Worm (Caenorhabditis elegans) whole organism, young adult: ENCODE results near the gene T25B9.12.
A peak's percentile ranks its signal among the peaks of the same experiment; 100 is the strongest.

Source experiments
- B0019.2 ChIP-seq: fragments of 200-800 bp; sonication (Bioruptor generic); conservative IDR thresholded peaks from 2 replicates; pipeline ENCODE4 v1.3.6; 2022; ENCODE audit warnings: missing genetic modification reagents, missing genetic modification characterization, missing compliant biosample characterization
- B0035.1 ChIP-seq: sonication (generic microtip); optimal IDR thresholded peaks from 2 replicates; lab custom pipeline; 2016; ENCODE audit warnings: missing genetic modification characterization, mild to moderate bottlenecking, missing compliant biosample characterization, missing genotype, missing genetic modification reagents
- C06A6.2 ChIP-seq: fragments of 200-800 bp; sonication (Bioruptor generic); conservative IDR thresholded peaks from 2 replicates; pipeline ENCODE4 v1.3.6; 2022; ENCODE audit warnings: missing genetic modification characterization, missing compliant biosample characterization
- D2030.7 ChIP-seq: fragments of 200-800 bp; sonication (Bioruptor generic); IDR thresholded peaks from 2 replicates; pipeline ENCODE4 v1.3.6; 2022; ENCODE audit warnings: missing genetic modification reagents, missing genetic modification characterization, missing compliant biosample characterization
- F33H1.4 ChIP-seq: fragments of 200-800 bp; sonication (Bioruptor generic); IDR thresholded peaks from 2 replicates; pipeline ENCODE4 v1.3.6; 2022; ENCODE audit warnings: missing genetic modification reagents, missing genetic modification characterization, missing compliant biosample characterization
- F39B2.1 ChIP-seq: fragments of 200-800 bp; sonication (Bioruptor generic); IDR thresholded peaks from 2 replicates; pipeline ENCODE4 v1.3.6; 2022; ENCODE audit warnings: missing genetic modification reagents, missing genetic modification characterization, missing compliant biosample characterization
- F49E8.2 ChIP-seq: sonication (generic microtip); optimal IDR thresholded peaks from 3 replicates; lab custom pipeline; 2017; ENCODE audit warnings: missing genetic modification characterization, mild to moderate bottlenecking, missing compliant biosample characterization, antibody characterized with exemption, moderate library complexity; ENCODE audit not compliant: insufficient read depth
- F52B5.7 ChIP-seq: sonication (generic microtip); optimal IDR thresholded peaks from 2 replicates; lab custom pipeline; 2016; ENCODE audit warnings: mild to moderate bottlenecking, missing genetic modification characterization, missing compliant biosample characterization
- Y53F4B.3 ChIP-seq: fragments of 200-800 bp; sonication (Bioruptor generic); IDR thresholded peaks from 2 replicates; pipeline ENCODE4 v1.3.6; 2022; ENCODE audit warnings: missing genetic modification reagents, missing genetic modification characterization, missing compliant biosample characterization
- Y67H2A.10 ChIP-seq: fragments of 200-800 bp; sonication (Bioruptor generic); conservative IDR thresholded peaks from 2 replicates; pipeline ENCODE4 v1.3.6; 2022; ENCODE audit warnings: missing genetic modification reagents, missing genetic modification characterization, missing compliant biosample characterization
- Y79H2A.3 ChIP-seq: fragments of 200-800 bp; sonication (Bioruptor generic); conservative IDR thresholded peaks from 2 replicates; pipeline ENCODE4 v1.3.6; 2022; ENCODE audit warnings: missing genetic modification reagents, missing genetic modification characterization, missing compliant biosample characterization
- aptf-3 ChIP-seq: fragments of 200-800 bp; sonication (Bioruptor generic); IDR thresholded peaks from 2 replicates; pipeline ENCODE4 v1.3.6; 2022; ENCODE audit warnings: missing genetic modification characterization, missing compliant biosample characterization
- athp-1 ChIP-seq: sonication (generic microtip); optimal IDR thresholded peaks from 2 replicates; lab custom pipeline; 2017; ENCODE audit warnings: mild to moderate bottlenecking, missing genetic modification characterization, missing compliant biosample characterization
- attf-3 ChIP-seq: fragments of 200-800 bp; sonication (Bioruptor generic); conservative IDR thresholded peaks from 2 replicates; pipeline ENCODE4 v1.3.6; 2022; ENCODE audit warnings: missing genetic modification reagents, missing genetic modification characterization, missing compliant biosample characterization
- attf-5 ChIP-seq: fragments of 200-800 bp; sonication (Bioruptor generic); optimal IDR thresholded peaks from 2 replicates; lab custom pipeline; 2018; ENCODE audit warnings: mild to moderate bottlenecking, missing genetic modification characterization, missing compliant biosample characterization
- attf-6 ChIP-seq: fragments of 200-800 bp; sonication (Bioruptor generic); IDR thresholded peaks from 2 replicates; pipeline ENCODE4 v1.3.6; 2022; ENCODE audit warnings: missing genetic modification reagents, missing genetic modification characterization, missing compliant biosample characterization
- bed-2 ChIP-seq: fragments of 200-800 bp; sonication (Bioruptor generic); IDR thresholded peaks from 2 replicates; pipeline ENCODE4 v1.3.6; 2022; ENCODE audit warnings: missing genetic modification reagents, missing genetic modification characterization, missing compliant biosample characterization
- ceh-27 ChIP-seq: fragments of 200-800 bp; sonication (Bioruptor generic); optimal IDR thresholded peaks from 2 replicates; lab custom pipeline; 2018; ENCODE audit warnings: mild to moderate bottlenecking, missing genetic modification characterization, moderate library complexity, missing compliant biosample characterization
- ceh-91 ChIP-seq: fragments of 200-800 bp; sonication (Bioruptor generic); IDR thresholded peaks from 2 replicates; pipeline ENCODE4 v1.3.6; 2022; ENCODE audit warnings: missing genetic modification reagents, missing genetic modification characterization, missing compliant biosample characterization
- die-1 ChIP-seq: sonication (generic microtip); optimal IDR thresholded peaks from 2 replicates; lab custom pipeline; 2016; ENCODE audit warnings: missing genotype, mild to moderate bottlenecking, missing genetic modification characterization, missing compliant biosample characterization
- dpl-1 ChIP-seq: fragments of 150-350 bp; optimal IDR thresholded peaks from 2 replicates; lab custom pipeline; 2014; ENCODE audit warnings: missing biosample characterization, missing genetic modification reagents, missing genetic modification characterization
- efl-1 ChIP-seq: fragments of 150-350 bp; optimal IDR thresholded peaks from 2 replicates; lab custom pipeline; 2014; ENCODE audit warnings: missing biosample characterization, missing genetic modification reagents, missing genetic modification characterization
- egl-18 ChIP-seq: fragments of 200-800 bp; sonication (Bioruptor generic); IDR thresholded peaks from 2 replicates; pipeline ENCODE4 v1.3.6; 2022; ENCODE audit warnings: missing genetic modification reagents, missing genetic modification characterization, missing compliant biosample characterization
- ekl-4 ChIP-seq: fragments of 200-800 bp; sonication (Bioruptor generic); IDR thresholded peaks from 2 replicates; pipeline ENCODE4 v1.3.6; 2022; ENCODE audit warnings: missing genetic modification reagents, missing genetic modification characterization, missing compliant biosample characterization
- fkh-3 ChIP-seq: sonication (generic microtip); optimal IDR thresholded peaks from 2 replicates; lab custom pipeline; 2016; ENCODE audit warnings: mild to moderate bottlenecking, missing genetic modification characterization, missing compliant biosample characterization
- him-1 ChIP-seq: sonication (generic microtip); optimal IDR thresholded peaks from 2 replicates; lab custom pipeline; 2016; ENCODE audit warnings: missing genotype, missing genetic modification reagents, missing genetic modification characterization, missing compliant biosample characterization
- hlh-26 ChIP-seq: fragments of 200-800 bp; sonication (Bioruptor generic); conservative IDR thresholded peaks from 2 replicates; pipeline ENCODE4 v1.3.6; 2022; ENCODE audit warnings: missing genetic modification reagents, missing genetic modification characterization, missing compliant biosample characterization
- hmg-1.2 ChIP-seq: fragments of 200-800 bp; sonication (Bioruptor generic); IDR thresholded peaks from 2 replicates; pipeline ENCODE4 v1.3.6; 2022; ENCODE audit warnings: missing genetic modification reagents, missing genetic modification characterization, missing compliant biosample characterization
- hsf-1 ChIP-seq: fragments of 200-800 bp; sonication (Bioruptor generic); IDR thresholded peaks from 2 replicates; pipeline ENCODE4 v1.3.6; 2022; ENCODE audit warnings: missing genetic modification reagents, missing genetic modification characterization, missing compliant biosample characterization
- lin-35 ChIP-seq, 3 experiments: fragments of 150-350 bp in 2 of 3; sonication (generic microtip) in 1 of 3; optimal IDR thresholded peaks; 2 replicates each; lab custom pipeline; 2014 to 2018; ENCODE audit warnings: missing biosample characterization in 3 of 3, missing genetic modification characterization in 3 of 3, missing genetic modification reagents in 3 of 3
- lin-40 ChIP-seq: sonication (generic microtip); optimal IDR thresholded peaks from 2 replicates; lab custom pipeline; 2016; ENCODE audit warnings: missing genetic modification characterization, mild to moderate bottlenecking, missing compliant biosample characterization, missing genotype, missing genetic modification reagents
- lin-54 ChIP-seq: fragments of 200-800 bp; sonication (Bioruptor generic); optimal IDR thresholded peaks from 2 replicates; lab custom pipeline; 2018; ENCODE audit warnings: mild to moderate bottlenecking, missing genetic modification characterization, missing compliant biosample characterization
- lsy-27 ChIP-seq: sonication (generic microtip); optimal IDR thresholded peaks from 2 replicates; lab custom pipeline; 2017; ENCODE audit warnings: missing genetic modification characterization, mild to moderate bottlenecking, missing compliant biosample characterization, antibody characterized with exemption, missing genotype, borderline replicate concordance; ENCODE audit not compliant: insufficient read depth
- madf-3 ChIP-seq: fragments of 200-800 bp; sonication (Bioruptor generic); IDR thresholded peaks from 2 replicates; pipeline ENCODE4 v1.3.6; 2022; ENCODE audit warnings: missing genetic modification reagents, missing genetic modification characterization, missing compliant biosample characterization
- madf-8 ChIP-seq: fragments of 200-800 bp; sonication (Bioruptor generic); conservative IDR thresholded peaks from 2 replicates; pipeline ENCODE4 v1.3.6; 2022; ENCODE audit warnings: missing genetic modification reagents, missing genetic modification characterization, missing compliant biosample characterization
- mes-4 ChIP-seq: sonication (generic microtip); optimal IDR thresholded peaks from 2 replicates; lab custom pipeline; 2016; ENCODE audit warnings: missing genotype, missing genetic modification characterization, missing compliant biosample characterization
- nhr-120 ChIP-seq: fragments of 200-800 bp; sonication (Bioruptor generic); IDR thresholded peaks from 2 replicates; pipeline ENCODE4 v1.3.6; 2022; ENCODE audit warnings: missing genetic modification characterization, missing compliant biosample characterization
- nhr-80 ChIP-seq: sonication (generic microtip); optimal IDR thresholded peaks from 2 replicates; lab custom pipeline; 2016; ENCODE audit warnings: missing genetic modification characterization, missing compliant biosample characterization
- nhr-90 ChIP-seq: sonication (generic microtip); optimal IDR thresholded peaks from 2 replicates; lab custom pipeline; 2016; ENCODE audit warnings: missing genotype, mild to moderate bottlenecking, missing genetic modification characterization, missing compliant biosample characterization
- pha-4 ChIP-seq: fragments of 150-350 bp; sonication (generic microtip); optimal IDR thresholded peaks from 2 replicates; lab custom pipeline; 2014; ENCODE audit warnings: missing biosample characterization, missing genetic modification reagents, missing genetic modification characterization
- rcor-1 ChIP-seq: fragments of 200-800 bp; sonication (Bioruptor generic); IDR thresholded peaks from 2 replicates; pipeline ENCODE4 v1.3.6; 2022; ENCODE audit warnings: missing genetic modification reagents, missing genetic modification characterization, missing compliant biosample characterization
- rec-8 ChIP-seq, 2 experiments: sonication (generic microtip); optimal IDR thresholded peaks; 2 replicates each; lab custom pipeline; 2016; ENCODE audit warnings: mild to moderate bottlenecking in 2 of 2, missing genetic modification characterization in 2 of 2, missing genetic modification reagents in 2 of 2, missing genotype in 2 of 2, missing biosample characterization in 1 of 2, missing compliant biosample characterization in 1 of 2, moderate library complexity in 1 of 2
- tbp1 ChIP-seq: fragments of 200-800 bp; sonication (Bioruptor generic); optimal IDR thresholded peaks from 2 replicates; lab custom pipeline; 2018; ENCODE audit warnings: mild to moderate bottlenecking, missing genetic modification characterization, missing compliant biosample characterization
- xnd-1 ChIP-seq: sonication (generic microtip); optimal IDR thresholded peaks from 2 replicates; lab custom pipeline; 2016; ENCODE audit warnings: missing genotype, missing genetic modification reagents, missing genetic modification characterization, missing compliant biosample characterization
- zfh-2 ChIP-seq: fragments of 200-800 bp; sonication (Bioruptor generic); conservative IDR thresholded peaks from 2 replicates; pipeline ENCODE4 v1.3.6; 2022; ENCODE audit warnings: missing genetic modification reagents, missing genetic modification characterization, missing compliant biosample characterization
- ztf-26 ChIP-seq: sonication (generic microtip); optimal IDR thresholded peaks from 2 replicates; lab custom pipeline; 2017; ENCODE audit warnings: missing genetic modification characterization, missing compliant biosample characterization
- ztf-28 ChIP-seq: fragments of 200-800 bp; sonication (Bioruptor generic); IDR thresholded peaks from 2 replicates; pipeline ENCODE4 v1.3.6; 2022; ENCODE audit warnings: missing genetic modification reagents, missing genetic modification characterization, missing compliant biosample characterization

The T25B9.12 gene

ce11 chrIV:10734527-10735436 is 30.4 kb upstream of the T25B9.12 start, which contains the start of the genes orc-5 and cyb-1 (continued):
- TF ChIP-seq F39B2.1 (GFP tag; lab: Robert Waterston, UW) (no peak), rec-8 (tag; optimal IDR thresholded peaks at IDR 0.05; lab: Kevin White, UChicago) (no peak), madf-3 (no peak), egl-18 (GFP tag; lab: Robert Waterston, UW) (no peak), attf-6 (GFP tag; lab: Robert Waterston, UW) (no peak), nhr-80 (tag; lab: Kevin White, UChicago) (no peak), rcor-1 (no peak; the same call in 1 of the 2 replicates), attf-5 (GFP tag; lab: Kevin White, UChicago) (peak; percentile 67), ceh-91 (GFP tag; lab: Robert Waterston, UW) (peak; percentile 65), lsy-27 (tag; lab: Kevin White, UChicago) (no peak), tbp1 (no peak), nhr-120 (GFP tag; lab: Robert Waterston, UW) (no peak), D2030.7 (peak; percentile 46; the same call in 1 of the 2 replicates), lin-40 (tag; lab: Kevin White, UChicago) (no peak), nhr-90 (no peak), athp-1 (no peak), dpl-1 (peak; percentile 76), die-1 (no peak), ztf-28 (GFP tag; lab: Robert Waterston, UW) (no peak), C06A6.2 (no peak), B0019.2 (GFP tag; lab: Robert Waterston, UW) (no peak), efl-1 (GFP tag; lab: Kevin White, UChicago) (peak; percentile 94), him-1 (tag; lab: Kevin White, UChicago) (no peak), pha-4 (tag; lab: Kevin White, UChicago) (no peak), F52B5.7 (tag; lab: Kevin White, UChicago) (no peak), bed-2 (GFP tag; lab: Robert Waterston, UW) (no peak), lin-35 (GFP tag; optimal IDR thresholded peaks at IDR 0.05; lab: Kevin White, UChicago) (peak in 2 of 3 experiments; percentile 22 to 88), aptf-3 (GFP tag; lab: Robert Waterston, UW) (no peak), hsf-1 (0 out of 2 replicates have a peak, but pooled peaks have one; percentile 22), F33H1.4 (peak; percentile 59), fkh-3 (tag; lab: Kevin White, UChicago) (no peak), ekl-4 (GFP tag; lab: Robert Waterston, UW) (no peak), xnd-1 (tag; lab: Kevin White, UChicago) (peak; percentile 54), ztf-26 (no peak), F49E8.2 (tag; lab: Kevin White, UChicago) (peak; percentile 39), zfh-2 (no peak), Y67H2A.10 (GFP tag; lab: Robert Waterston, UW) (no peak), lin-54 (GFP tag; lab: Kevin White, UChicago) (peak; percentile 89), mes-4 (tag; lab: Kevin White, UChicago) (no peak), attf-3 (GFP tag; lab: Robert Waterston, UW) (peak; percentile 99), madf-8 (GFP tag; lab: Robert Waterston, UW) (peak; percentile 72), B0035.1 (no peak), ceh-27 (GFP tag; lab: Kevin White, UChicago) (no peak), hmg-1.2 (GFP tag; lab: Robert Waterston, UW) (peak; percentile 31; the same call in 1 of the 2 replicates), Y79H2A.3 (GFP tag; lab: Robert Waterston, UW) (no peak), Y53F4B.3 (no peak), hlh-26 (no peak)
